Worm (Caenorhabditis elegans) whole organism, late embryonic: ENCODE data around the gene xbx-5.
"Not testable (repeated sequence)": the region's sequence is repeated elsewhere in the genome, so short reads cannot be mapped to it uniquely, and the experiment has no call there.

Source experiments
- T23F11.4 ChIP-seq: fragments of 200-800 bp; sonication (Bioruptor generic); optimal IDR thresholded peaks from 2 replicates; lab custom pipeline; 2018; ENCODE audit warnings: mild to moderate bottlenecking, missing genetic modification characterization, missing compliant biosample characterization
- ahr-1 ChIP-seq: sonication (generic microtip); optimal IDR thresholded peaks from 2 replicates; lab custom pipeline; 2016; ENCODE audit warnings: missing genetic modification characterization, missing compliant biosample characterization
- ama-1 ChIP-seq: fragments of 150-350 bp; optimal IDR thresholded peaks from 2 replicates; lab custom pipeline; 2014
- ceh-14 ChIP-seq: sonication (generic microtip); optimal IDR thresholded peaks from 2 replicates; lab custom pipeline; 2016; ENCODE audit warnings: missing genotype, missing genetic modification characterization, missing compliant biosample characterization
- ceh-18 ChIP-seq: sonication (generic microtip); optimal IDR thresholded peaks from 2 replicates; lab custom pipeline; 2016; ENCODE audit warnings: missing genetic modification characterization, missing compliant biosample characterization
- ceh-2 ChIP-seq: sonication (generic microtip); optimal IDR thresholded peaks from 2 replicates; lab custom pipeline; 2016; ENCODE audit warnings: missing genotype, missing genetic modification characterization, missing compliant biosample characterization
- ceh-24 ChIP-seq: sonication (generic microtip); optimal IDR thresholded peaks from 2 replicates; lab custom pipeline; 2016; ENCODE audit warnings: mild to moderate bottlenecking, missing genetic modification characterization, missing compliant biosample characterization
- ceh-30 ChIP-seq: fragments of 150-350 bp; optimal IDR thresholded peaks from 2 replicates; lab custom pipeline; 2014; ENCODE audit warnings: missing biosample characterization, missing genetic modification characterization
- ceh-31 ChIP-seq: sonication (generic microtip); optimal IDR thresholded peaks from 2 replicates; lab custom pipeline; 2016; ENCODE audit warnings: missing genetic modification characterization, missing compliant biosample characterization
- ceh-34 ChIP-seq: sonication (generic microtip); optimal IDR thresholded peaks from 2 replicates; lab custom pipeline; 2016; ENCODE audit warnings: mild to moderate bottlenecking, missing genetic modification characterization, missing compliant biosample characterization
- ceh-45 ChIP-seq: fragments of 200-800 bp; sonication (Bioruptor generic); IDR thresholded peaks from 2 replicates; pipeline ENCODE4 v1.3.6; 2022; ENCODE audit warnings: missing genetic modification reagents, missing genetic modification characterization, missing compliant biosample characterization
- ceh-9 ChIP-seq: sonication (generic microtip); optimal IDR thresholded peaks from 2 replicates; lab custom pipeline; 2016; ENCODE audit warnings: mild to moderate bottlenecking, missing genetic modification characterization, inconsistent platforms, missing compliant biosample characterization
- dmd-4 ChIP-seq: sonication (generic microtip); optimal IDR thresholded peaks from 2 replicates; lab custom pipeline; 2016; ENCODE audit warnings: borderline replicate concordance, missing genetic modification characterization, missing compliant biosample characterization
- elt-2 ChIP-seq: sonication (generic microtip); optimal IDR thresholded peaks from 2 replicates; lab custom pipeline; 2016; ENCODE audit warnings: missing genetic modification reagents, missing genetic modification characterization, missing compliant biosample characterization
- ets-4 ChIP-seq: sonication (generic microtip); optimal IDR thresholded peaks from 2 replicates; lab custom pipeline; 2016; ENCODE audit warnings: missing genetic modification characterization, missing compliant biosample characterization
- eyg-1 ChIP-seq: sonication (generic microtip); optimal IDR thresholded peaks from 2 replicates; lab custom pipeline; 2016; ENCODE audit warnings: missing genotype, missing genetic modification characterization, missing compliant biosample characterization
- fkh-6 ChIP-seq: sonication (generic microtip); optimal IDR thresholded peaks from 2 replicates; lab custom pipeline; 2016; ENCODE audit warnings: missing genetic modification characterization, missing compliant biosample characterization
- hlh-13 ChIP-seq: fragments of 200-800 bp; sonication (Bioruptor generic); optimal IDR thresholded peaks from 2 replicates; lab custom pipeline; 2018; ENCODE audit warnings: mild to moderate bottlenecking, missing genetic modification characterization, missing compliant biosample characterization
- hlh-15 ChIP-seq: sonication (generic microtip); optimal IDR thresholded peaks from 2 replicates; lab custom pipeline; 2016; ENCODE audit warnings: missing genetic modification characterization, missing compliant biosample characterization
- hlh-6 ChIP-seq: sonication (generic microtip); optimal IDR thresholded peaks from 2 replicates; lab custom pipeline; 2016; ENCODE audit warnings: missing genotype, missing genetic modification characterization, missing compliant biosample characterization
- lim-6 ChIP-seq: sonication (generic microtip); optimal IDR thresholded peaks from 2 replicates; lab custom pipeline; 2016; ENCODE audit warnings: missing genetic modification characterization, missing compliant biosample characterization
- lin-11 ChIP-seq: fragments of 200-800 bp; sonication (Bioruptor generic); optimal IDR thresholded peaks from 2 replicates; lab custom pipeline; 2018; ENCODE audit warnings: mild to moderate bottlenecking, missing genetic modification characterization, missing compliant biosample characterization
- nhr-11 ChIP-seq: fragments of 150-350 bp; optimal IDR thresholded peaks from 2 replicates; lab custom pipeline; 2014; ENCODE audit warnings: missing biosample characterization, missing genetic modification characterization
- odd-2 ChIP-seq: sonication (generic microtip); optimal IDR thresholded peaks from 2 replicates; lab custom pipeline; 2017; ENCODE audit warnings: antibody characterized with exemption, mild to moderate bottlenecking, missing genetic modification characterization, missing compliant biosample characterization
- pag-3 ChIP-seq: sonication (generic microtip); optimal IDR thresholded peaks from 2 replicates; lab custom pipeline; 2016; ENCODE audit warnings: missing compliant biosample characterization, missing genetic modification characterization, borderline replicate concordance
- pha-4 ChIP-seq: fragments of 150-350 bp; optimal IDR thresholded peaks from 2 replicates; lab custom pipeline; 2018; ENCODE audit warnings: missing biosample characterization, missing genetic modification reagents, missing genetic modification characterization
- pqm-1 ChIP-seq: sonication (generic microtip); optimal IDR thresholded peaks from 2 replicates; lab custom pipeline; 2016; ENCODE audit warnings: missing genetic modification characterization, missing compliant biosample characterization
- ref-2 ChIP-seq: sonication (generic microtip); optimal IDR thresholded peaks from 2 replicates; lab custom pipeline; 2016; ENCODE audit warnings: missing genetic modification characterization, missing compliant biosample characterization
- tbx-2 ChIP-seq: sonication (generic microtip); optimal IDR thresholded peaks from 2 replicates; lab custom pipeline; 2016; ENCODE audit warnings: missing genetic modification characterization, missing compliant biosample characterization
- unc-55 ChIP-seq: sonication (generic microtip); optimal IDR thresholded peaks from 2 replicates; lab custom pipeline; 2017; ENCODE audit warnings: missing biosample characterization, missing genetic modification reagents, missing genetic modification characterization

Gene xbx-5

ce11 chrIII:3804422-3804821 is at the start of gene xbx-5:
TSS of gene xbx-5 (minus strand) at chrIII:3804477.
- TF ChIP-seq pha-4, result no peak
- no peak for TF ChIP-seq pag-3 (tag; lab: Kevin White, UChicago)
- no peak for TF ChIP-seq ceh-30 (tag; lab: Kevin White, UChicago)
- TF ChIP-seq ref-2 (tag; lab: Kevin White, UChicago), result no peak
- TF ChIP-seq ceh-45 (GFP tag; lab: Robert Waterston, UW), result no peak
- no peak for TF ChIP-seq ahr-1 (tag; lab: Kevin White, UChicago)
- no peak for TF ChIP-seq hlh-6
- TF ChIP-seq ceh-9, result no peak

ce11 chrIII:3852030-3852579 is 47.8 kb upstream of the xbx-5 start, which contains the start of gene cyp-25A4:
TSS of gene cyp-25A4 (minus strand) at chrIII:3852080.
- peak; percentile 3 for TF ChIP-seq ceh-34 (tag; lab: Kevin White, UChicago)
- TF ChIP-seq, all 69 proteins: peak for 1; not testable (repeated sequence) for 68

- TF ChIP-seq lim-6, dmd-4, odd-2 (tag; lab: Kevin White, UChicago): not testable (repeated sequence)
These were observed 40.5 kb upstream of the xbx-5 start, which contains the start of gene maph-1.3 for ce11 chrIII:3844746-3845145. TSS of gene maph-1.3 (plus strand) at chrIII:3844893.

- not testable (repeated sequence) for TF ChIP-seq elt-2; ceh-18 (tag; lab: Kevin White, UChicago); ama-1 (lab: Kevin White, UChicago)
These were observed 39.2 kb upstream of the xbx-5 start, which contains the start of gene C36A4.4 for ce11 chrIII:3843514-3843913. TSS of gene C36A4.4 (minus strand) at chrIII:3843614.

ce11 chrIII:3840279-3840678 is 36.0 kb upstream of the xbx-5 start, which contains the start of gene C36A4.11:
TSS of gene C36A4.11 (plus strand) at chrIII:3840579.
- not testable (repeated sequence) for TF ChIP-seq nhr-11, fkh-6, eyg-1 (tag; lab: Kevin White, UChicago)

- TF ChIP-seq tbx-2 (tag; lab: Kevin White, UChicago) (no peak), ceh-9 (no peak), lin-11 (tag; lab: Kevin White, UChicago) (no peak), ets-4 (no peak), hlh-15 (tag; lab: Kevin White, UChicago) (no peak), nhr-11 (tag; lab: Kevin White, UChicago) (no peak), fkh-6 (tag; lab: Kevin White, UChicago) (no peak), hlh-6 (no peak), unc-55 (GFP tag; lab: Kevin White, UChicago) (no peak), T23F11.4 (GFP tag; lab: Kevin White, UChicago) (no peak), ceh-2 (no peak), ceh-24 (tag; lab: Kevin White, UChicago) (no peak), pqm-1 (tag; lab: Kevin White, UChicago) (no peak), ceh-14 (no peak), ceh-31 (tag; lab: Kevin White, UChicago) (no peak), hlh-13 (GFP tag; lab: Kevin White, UChicago) (no peak)
These were observed 35.4 kb upstream of the xbx-5 start, which contains the start of gene cyp-25A3 for ce11 chrIII:3839635-3840034. TSS of gene cyp-25A3 (minus strand) at chrIII:3839735.
